Worm (Caenorhabditis elegans): ENCODE measurements around the gene F14H12.6.

Gene F14H12.6

ce11 chrX:4376801-4377200, 19.4 kb upstream of the F14H12.6 start, which contains the start of gene R160.2:
Gene R160.2, minus strand, starts transcription at chrX:4376901.
- TF ChIP-seq pha-4 (tag; optimal IDR thresholded peaks at IDR 0.05) (no peak), ceh-19 (GFP tag; optimal IDR thresholded peaks at IDR 0.05) (no peak), ceh-31 (tag; optimal IDR thresholded peaks at IDR 0.05) (no peak), fax-1 (tag; optimal IDR thresholded peaks at IDR 0.05) (no peak)

DNA sequence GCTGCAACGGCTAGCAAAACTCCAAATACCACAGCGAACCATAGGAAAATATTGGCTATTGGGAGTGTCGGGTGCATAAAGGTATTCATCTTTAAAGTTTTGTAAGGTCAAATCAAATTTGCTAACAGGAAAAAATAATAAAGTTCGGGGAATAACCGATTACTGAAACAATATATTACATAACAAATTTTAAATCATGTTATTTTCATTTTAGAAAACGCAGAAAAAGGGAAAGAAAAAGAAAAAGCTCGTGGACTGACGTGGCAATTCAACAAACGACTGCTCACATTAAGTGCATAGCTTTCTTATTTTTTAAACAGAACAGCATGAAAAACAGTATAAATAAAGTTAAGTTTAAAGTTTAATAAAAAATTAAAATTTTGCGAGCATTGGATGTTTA, 15.8 kb upstream of the F14H12.6 start, which contains the start of gene R160.6:
TSS of gene R160.6 (minus strand) at position 101 of the 400 bp plus-strand sequence.
- TF ChIP-seq ceh-31 (tag; optimal IDR thresholded peaks at IDR 0.05): no peak
- TF ChIP-seq pha-2 (tag; optimal IDR thresholded peaks at IDR 0.05): no peak
- TF ChIP-seq elt-2 (tag; optimal IDR thresholded peaks at IDR 0.05): no peak
- TF ChIP-seq tbx-2 (tag; optimal IDR thresholded peaks at IDR 0.05): no peak
- TF ChIP-seq eyg-1 (tag; optimal IDR thresholded peaks at IDR 0.05): no peak
- no peak for TF ChIP-seq T23F11.4 (GFP tag; optimal IDR thresholded peaks at IDR 0.05)
- no peak for TF ChIP-seq elt-4 (tag; optimal IDR thresholded peaks at IDR 0.05)
- no peak for TF ChIP-seq sdc-2 (tag; optimal IDR thresholded peaks at IDR 0.05)
- TF ChIP-seq fkh-6 (tag; optimal IDR thresholded peaks at IDR 0.05): no peak
- TF ChIP-seq ama-1 (optimal IDR thresholded peaks at IDR 0.05): no peak
- no peak for TF ChIP-seq K09A11.1 (tag; optimal IDR thresholded peaks at IDR 0.05; ENCODE audit: insufficient read depth)
- no peak for TF ChIP-seq gmeb-2 (tag; optimal IDR thresholded peaks at IDR 0.05)

DNA sequence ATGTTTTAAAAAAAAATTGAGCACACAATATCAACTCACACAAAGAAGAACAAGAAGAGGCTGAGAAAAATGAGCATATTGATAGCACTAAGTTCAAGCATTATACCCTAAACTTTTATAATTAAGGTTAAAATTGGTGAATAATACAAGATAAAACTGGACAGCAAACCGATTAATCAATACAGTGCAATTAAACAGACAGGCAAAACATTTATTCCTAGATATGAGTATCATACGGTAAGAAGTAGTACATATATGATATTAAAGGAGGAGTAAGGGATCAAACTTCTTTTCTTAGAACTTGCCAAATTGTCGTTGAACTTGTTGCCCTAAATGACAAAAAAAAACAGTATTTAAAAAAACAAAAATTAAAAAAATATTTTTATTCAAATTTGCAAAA, 14.6 kb upstream of the F14H12.6 start, which contains the start of gene R160.14:
TSS of gene R160.14 (minus strand) at position 101 of the 400 bp plus-strand sequence.
- TF ChIP-seq ceh-30 (tag; optimal IDR thresholded peaks at IDR 0.05) (no peak), npax-4 (tag; optimal IDR thresholded peaks at IDR 0.05) (no peak), syd-9 (tag; optimal IDR thresholded peaks at IDR 0.05) (no peak), K02D7.2 (tag; optimal IDR thresholded peaks at IDR 0.05) (no peak), hlh-6 (tag; optimal IDR thresholded peaks at IDR 0.05) (no peak), pat-9 (tag; optimal IDR thresholded peaks at IDR 0.05) (no peak), F13H6.1 (tag; optimal IDR thresholded peaks at IDR 0.05) (no peak), ets-4 (tag; optimal IDR thresholded peaks at IDR 0.05) (no peak), T23F11.4 (GFP tag; optimal IDR thresholded peaks at IDR 0.05) (no peak), hlh-13 (GFP tag; optimal IDR thresholded peaks at IDR 0.05) (no peak), sox-2 (GFP tag; IDR thresholded peaks at IDR 0.05) (no peak), ceh-14 (tag; optimal IDR thresholded peaks at IDR 0.05) (no peak), pha-4 (tag; optimal IDR thresholded peaks at IDR 0.05) (no peak), pqm-1 (tag; optimal IDR thresholded peaks at IDR 0.05) (no peak), ceh-31 (tag; optimal IDR thresholded peaks at IDR 0.05) (no peak), ztf-16 (tag; optimal IDR thresholded peaks at IDR 0.05) (no peak), pros-1 (tag; optimal IDR thresholded peaks at IDR 0.05) (no peak), tbx-2 (tag; optimal IDR thresholded peaks at IDR 0.05) (no peak), madf-2 (tag; optimal IDR thresholded peaks at IDR 0.05) (no peak)

DNA sequence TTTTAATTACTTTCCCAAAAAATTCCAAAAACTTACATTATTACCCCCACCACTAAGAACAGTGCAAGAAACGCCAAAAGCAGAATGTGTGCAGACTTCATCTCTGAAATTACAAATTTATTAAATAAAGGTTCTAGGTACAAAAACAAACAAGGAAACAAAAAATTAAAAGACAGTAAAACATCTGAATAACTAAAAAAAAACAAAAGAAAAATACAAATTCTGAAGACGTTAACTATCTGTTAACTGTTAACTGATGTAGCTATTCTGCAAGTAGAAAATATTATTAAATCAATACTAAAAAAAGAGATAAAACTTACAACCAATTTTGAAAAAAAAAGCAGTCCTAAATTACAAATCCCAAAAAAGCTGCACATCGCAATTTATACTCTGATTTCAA, 14.0 kb upstream of the F14H12.6 start, which contains the start of gene R160.13:
TSS of gene R160.13 (minus strand) at position 101 of the 400 bp plus-strand sequence.
- TF ChIP-seq ceh-14 (tag; optimal IDR thresholded peaks at IDR 0.05): no peak
- no peak for TF ChIP-seq pqm-1 (tag; optimal IDR thresholded peaks at IDR 0.05)
- TF ChIP-seq T23F11.4 (GFP tag; optimal IDR thresholded peaks at IDR 0.05): no peak
- TF ChIP-seq npax-4 (tag; optimal IDR thresholded peaks at IDR 0.05): no peak
- no peak for TF ChIP-seq fax-1 (tag; optimal IDR thresholded peaks at IDR 0.05)

- TF ChIP-seq hlh-30 (tag; optimal IDR thresholded peaks at IDR 0.05; ENCODE audit: insufficient read depth): no peak
- no peak for TF ChIP-seq ceh-24 (tag; optimal IDR thresholded peaks at IDR 0.05)
- no peak for TF ChIP-seq rnt-1 (tag; optimal IDR thresholded peaks at IDR 0.05)
- no peak for TF ChIP-seq pha-4 (tag; optimal IDR thresholded peaks at IDR 0.05)
- TF ChIP-seq eyg-1 (tag; optimal IDR thresholded peaks at IDR 0.05): no peak
- no peak for TF ChIP-seq T23F11.4 (GFP tag; optimal IDR thresholded peaks at IDR 0.05)
- TF ChIP-seq nhr-232 (tag; optimal IDR thresholded peaks at IDR 0.05): no peak
- no peak for TF ChIP-seq F13H6.1 (tag; optimal IDR thresholded peaks at IDR 0.05)
- no peak for TF ChIP-seq ceh-45 (GFP tag; IDR thresholded peaks at IDR 0.05)
- no peak for TF ChIP-seq tbx-7 (tag; optimal IDR thresholded peaks at IDR 0.05)
- TF ChIP-seq elt-2 (tag; optimal IDR thresholded peaks at IDR 0.05): no peak
- TF ChIP-seq ref-2 (tag; optimal IDR thresholded peaks at IDR 0.05): no peak
Measured at ce11 chrX:4370756-4371155, 13.4 kb upstream of the F14H12.6 start, which contains the start of gene R160.5. Gene R160.5, minus strand, starts transcription at chrX:4370856.
